Fruit fly (Drosophila melanogaster): ENCODE measurements around the gene CkIIalpha-i1.

CkIIalpha-i1 gene

dm6 chr3L:15787406-15787805 lies 29.4 kb upstream of the CkIIalpha-i1 start (continued):
- no peak for TF ChIP-seq bab2 (GFP tag; optimal IDR thresholded peaks at IDR 0.05)
- no peak for TF ChIP-seq Bdp1 (GFP tag; optimal IDR thresholded peaks at IDR 0.05)
- no peak for TF ChIP-seq CkIIα-i1 (GFP tag; IDR thresholded peaks at IDR 0.05)
- TF ChIP-seq sim (GFP tag; IDR thresholded peaks at IDR 0.05) = no peak
- peak; percentile 33; the same call in 1 of the 2 replicates for TF ChIP-seq lmd (GFP tag; IDR thresholded peaks at IDR 0.05)
- 0 out of 2 replicates have a peak, but pooled peaks have one; percentile 14 for TF ChIP-seq dimm (GFP tag; IDR thresholded peaks at IDR 0.05)
- no peak for TF ChIP-seq Mad (GFP tag; optimal IDR thresholded peaks at IDR 0.05)
- peak in 1 of 2 experiments; percentile 11 for TF ChIP-seq dpn (GFP tag; optimal IDR thresholded peaks at IDR 0.05)
- TF ChIP-seq CG8765 (GFP tag; IDR thresholded peaks at IDR 0.05) = peak; percentile 48; the same call in 1 of the 2 replicates
- no peak for TF ChIP-seq shn (GFP tag; optimal IDR thresholded peaks at IDR 0.05)
- TF ChIP-seq unpg (GFP tag; optimal IDR thresholded peaks at IDR 0.05) = peak; percentile 72
- no peak for TF ChIP-seq CG12659 (GFP tag; optimal IDR thresholded peaks at IDR 0.05)
- TF ChIP-seq CG13424 (tag; optimal IDR thresholded peaks at IDR 0.05) = peak; percentile 66
- TF ChIP-seq CG13624 (GFP tag; optimal IDR thresholded peaks at IDR 0.05) = no peak
- no peak for TF ChIP-seq crp (GFP tag; optimal IDR thresholded peaks at IDR 0.05)
- TF ChIP-seq dmrt11E (tag; optimal IDR thresholded peaks at IDR 0.05) = peak; percentile 89
- no peak for TF ChIP-seq hkb (optimal IDR thresholded peaks at IDR 0.05)
- no peak for TF ChIP-seq hkb (GFP tag; IDR thresholded peaks at IDR 0.05)
- no peak for TF ChIP-seq Lpt (GFP tag; optimal IDR thresholded peaks at IDR 0.05)
- TF ChIP-seq ranshi (GFP tag; IDR thresholded peaks at IDR 0.05) = 0 out of 2 replicates have a peak, but pooled peaks have one; percentile 16
- TF ChIP-seq jigr1 (GFP tag; IDR thresholded peaks at IDR 0.05) = no peak
- peak; percentile 45 for TF ChIP-seq Six4 (GFP tag; optimal IDR thresholded peaks at IDR 0.05)
- no peak for TF ChIP-seq Antp (GFP tag; optimal IDR thresholded peaks at IDR 0.05)
- TF ChIP-seq HLH54F (GFP tag; optimal IDR thresholded peaks at IDR 0.05) = no peak
- TF ChIP-seq ftz-f1 (GFP tag; optimal IDR thresholded peaks at IDR 0.05) = no peak
- no peak for TF ChIP-seq CG42726 (GFP tag; IDR thresholded peaks at IDR 0.05; ENCODE audit: partially characterized antibody)
- TF ChIP-seq CG15269 (tag; optimal IDR thresholded peaks at IDR 0.05) = peak; percentile 42
- TF ChIP-seq NfI (GFP tag; optimal IDR thresholded peaks at IDR 0.05) = no peak
- TF ChIP-seq Dll (GFP tag; IDR thresholded peaks at IDR 0.05; ENCODE audit: partially characterized antibody) = no peak
- TF ChIP-seq chif (GFP tag; optimal IDR thresholded peaks at IDR 0.05) = no peak
- no peak for TF ChIP-seq cas (GFP tag; IDR thresholded peaks at IDR 0.05)
- TF ChIP-seq dati (GFP tag; IDR thresholded peaks at IDR 0.05) = no peak
- no peak for TF ChIP-seq CG12071 (GFP tag; optimal IDR thresholded peaks at IDR 0.05)
- no peak for TF ChIP-seq CG12744 (GFP tag; optimal IDR thresholded peaks at IDR 0.05)
- TF ChIP-seq dan (GFP tag; IDR thresholded peaks at IDR 0.05) = no peak
- TF ChIP-seq ab (GFP tag; optimal IDR thresholded peaks at IDR 0.05) = no peak
- no peak; the same call in 1 of the 2 replicates for TF ChIP-seq E2f2 (GFP tag; IDR thresholded peaks at IDR 0.05)
- no peak for TF ChIP-seq chn (GFP tag; optimal IDR thresholded peaks at IDR 0.05)
- no peak for TF ChIP-seq nau (GFP tag; optimal IDR thresholded peaks at IDR 0.05)
- peak; percentile 29 for TF ChIP-seq CG30020 (tag; optimal IDR thresholded peaks at IDR 0.05)
- TF ChIP-seq Vsx1 (GFP tag; optimal IDR thresholded peaks at IDR 0.05) = no peak
- no peak for TF ChIP-seq ase (GFP tag; IDR thresholded peaks at IDR 0.05)
- TF ChIP-seq CG32532 (GFP tag; IDR thresholded peaks at IDR 0.05) = no peak
- TF ChIP-seq CG4328 (GFP tag; optimal IDR thresholded peaks at IDR 0.05) = no peak
- TF ChIP-seq Dbx (GFP tag; IDR thresholded peaks at IDR 0.05) = no peak
- TF ChIP-seq Sox100B (GFP tag; optimal IDR thresholded peaks at IDR 0.05) = peak; percentile 54
- TF ChIP-seq CG3995 (GFP tag; optimal IDR thresholded peaks at IDR 0.05) = no peak
- no peak for TF ChIP-seq Hand (GFP tag; optimal IDR thresholded peaks at IDR 0.05)
- TF ChIP-seq hbn (GFP tag; IDR thresholded peaks at IDR 0.05; ENCODE audit: partially characterized antibody) = no peak
- TF ChIP-seq HLH4C (GFP tag; IDR thresholded peaks at IDR 0.05; ENCODE audit: partially characterized antibody) = no peak
- no peak for TF ChIP-seq Sin3A (optimal IDR thresholded peaks at IDR 0.05)
- TF ChIP-seq CG9797 (GFP tag; optimal IDR thresholded peaks at IDR 0.05) = no peak
